Fruit fly (Drosophila melanogaster) whole organism, pupa: ENCODE measurements around the gene CG11444.

ENCODE experiments used
- CG9948 ChIP-seq: fragments of 200-800 bp; sonication (Bioruptor generic); optimal IDR thresholded peaks from 2 replicates; lab custom pipeline; 2018; ENCODE audit warnings: missing biosample characterization, mild to moderate bottlenecking, missing genetic modification characterization, moderate library complexity
- Pif1A ChIP-seq: fragments of 200-800 bp; sonication (Bioruptor generic); optimal IDR thresholded peaks from 3 replicates; lab custom pipeline; 2016; ENCODE audit warnings: missing biosample characterization, missing genetic modification characterization
- fd96Ca ChIP-seq: fragments of 200-800 bp; sonication (Bioruptor generic); IDR thresholded peaks from 3 replicates; pipeline ENCODE4 v1.3.6; 2022; ENCODE audit warnings: missing biosample characterization, missing genetic modification characterization
- rn ChIP-seq: fragments of 200-800 bp; sonication (Bioruptor generic); IDR thresholded peaks from 2 replicates; pipeline ENCODE4 v1.3.6; 2022; ENCODE audit warnings: missing biosample characterization, missing genetic modification characterization

DNA sequence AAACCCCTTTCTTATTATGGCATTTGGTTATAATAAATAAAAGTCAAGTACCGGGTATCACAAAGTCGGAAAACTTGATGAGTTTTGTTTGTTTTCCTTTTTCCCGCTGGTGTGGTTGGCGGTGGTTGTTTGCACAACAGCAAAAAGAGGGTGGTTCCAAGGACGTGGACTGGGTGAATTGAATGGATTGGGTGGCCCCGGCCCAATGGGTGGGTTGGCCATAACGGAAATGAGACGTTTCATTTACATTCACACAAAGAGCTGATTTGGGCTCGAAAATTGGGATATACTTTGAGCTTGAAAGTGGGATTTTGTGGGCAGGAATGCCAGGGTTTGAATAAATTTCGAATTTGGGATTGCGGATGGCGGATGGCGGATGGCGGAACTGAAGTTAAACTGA is 33.3 kb downstream of the CG11444 start:
- TF ChIP-seq fd96Ca (GFP tag; lab: Robert Waterston, UW): no peak
- no peak for TF ChIP-seq rn (GFP tag; lab: Robert Waterston, UW)
- TF ChIP-seq CG9948 (tag; lab: Kevin White, UChicago): no peak
- no peak for TF ChIP-seq Pif1A (GFP tag; lab: Kevin White, UChicago)
